Worm (Caenorhabditis elegans) whole organism, late embryonic: Measurements from ENCODE around the gene F54B8.4.

Source experiments
- rnt-1 ChIP-seq: sonication (generic microtip); optimal IDR thresholded peaks from 2 replicates; lab custom pipeline; 2016; ENCODE audit warnings: missing genetic modification characterization, missing compliant biosample characterization
- ttx-3 ChIP-seq: sonication (generic microtip); optimal IDR thresholded peaks from 2 replicates; lab custom pipeline; 2016; ENCODE audit warnings: missing genetic modification reagents, missing genetic modification characterization, missing compliant biosample characterization

- TF ChIP-seq ttx-3 (tag; lab: Kevin White, UChicago) (no peak), rnt-1 (tag; lab: Kevin White, UChicago) (no peak)
Observed at ce11 chrV:15841095-15841494, 24.9 kb downstream of the F54B8.4 start, which contains the start of gene srh-149.
